Fruit fly (Drosophila melanogaster): Measurements from ENCODE around the gene CG3164.

CG3164 gene

DNA sequence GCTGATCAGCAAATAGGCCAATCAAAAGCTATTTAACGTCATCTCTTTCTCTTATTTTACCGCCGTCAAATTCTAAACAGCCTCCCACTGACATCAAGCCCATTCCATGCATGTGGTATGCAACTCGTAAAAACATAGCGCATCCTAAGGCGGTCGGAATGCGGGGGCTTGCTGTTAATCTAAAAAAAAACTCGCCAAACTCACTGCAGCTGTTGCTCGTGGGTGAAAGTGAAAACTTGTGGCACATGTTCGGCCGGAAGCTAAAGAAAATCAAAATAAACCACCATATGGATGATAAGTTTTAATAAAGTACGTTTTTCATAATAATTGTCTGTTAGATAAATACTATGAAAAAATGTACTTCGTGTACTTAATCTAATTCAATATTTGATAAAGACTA is 36.5 kb downstream of the CG3164 start:
- no peak for TF ChIP-seq psq (optimal IDR thresholded peaks at IDR 0.05)
- TF ChIP-seq Sin3A (optimal IDR thresholded peaks at IDR 0.05) = no peak

DNA sequence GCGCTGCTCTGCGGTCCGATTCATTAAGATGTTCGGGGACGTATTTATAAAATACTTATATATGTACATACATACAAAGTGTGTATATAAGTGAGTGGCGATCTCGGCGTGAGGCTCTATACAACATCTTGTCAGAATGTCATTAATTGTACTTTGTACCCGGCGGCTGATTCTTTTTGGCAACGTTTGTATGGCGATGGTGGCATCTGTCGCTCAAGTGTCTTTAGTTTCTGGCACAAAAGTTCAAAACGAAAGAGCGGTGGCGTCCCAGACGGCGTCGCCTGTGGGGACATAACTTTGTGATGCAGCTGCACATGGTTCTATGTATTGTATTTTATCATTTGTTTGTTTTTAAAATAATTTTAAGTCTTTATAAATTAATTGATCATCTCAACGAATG is 37.6 kb downstream of the CG3164 start:
- TF ChIP-seq Sin3A (optimal IDR thresholded peaks at IDR 0.05) (no peak), Myc (optimal IDR thresholded peaks at IDR 0.05) (no peak), psq (optimal IDR thresholded peaks at IDR 0.05) (no peak), h (optimal IDR thresholded peaks at IDR 0.05) (no peak), ttk (optimal IDR thresholded peaks at IDR 0.05) (no peak), insv (optimal IDR thresholded peaks at IDR 0.05) (no peak)

DNA sequence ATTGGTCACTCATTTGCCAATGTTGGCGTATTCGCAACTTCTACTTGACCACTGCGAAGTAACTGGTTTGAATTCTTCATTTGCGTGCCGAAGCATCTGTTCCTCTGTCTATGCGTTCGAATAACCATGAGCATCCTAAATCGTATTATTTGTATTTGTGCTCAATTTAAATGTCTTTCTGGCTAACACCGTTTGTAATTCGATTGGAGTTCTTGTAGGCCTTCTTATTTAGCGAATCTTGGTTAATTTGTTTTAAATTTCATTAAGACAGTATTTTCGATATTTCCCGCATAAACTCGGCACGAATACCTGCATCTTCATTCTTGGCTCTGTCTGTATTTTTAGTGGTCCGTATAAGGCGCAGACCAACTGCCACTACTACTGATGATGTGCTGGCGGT is 38.8 kb downstream of the CG3164 start:
- TF ChIP-seq ttk (optimal IDR thresholded peaks at IDR 0.05) (no peak), h (optimal IDR thresholded peaks at IDR 0.05) (no peak), insv (optimal IDR thresholded peaks at IDR 0.05) (no peak)

DNA sequence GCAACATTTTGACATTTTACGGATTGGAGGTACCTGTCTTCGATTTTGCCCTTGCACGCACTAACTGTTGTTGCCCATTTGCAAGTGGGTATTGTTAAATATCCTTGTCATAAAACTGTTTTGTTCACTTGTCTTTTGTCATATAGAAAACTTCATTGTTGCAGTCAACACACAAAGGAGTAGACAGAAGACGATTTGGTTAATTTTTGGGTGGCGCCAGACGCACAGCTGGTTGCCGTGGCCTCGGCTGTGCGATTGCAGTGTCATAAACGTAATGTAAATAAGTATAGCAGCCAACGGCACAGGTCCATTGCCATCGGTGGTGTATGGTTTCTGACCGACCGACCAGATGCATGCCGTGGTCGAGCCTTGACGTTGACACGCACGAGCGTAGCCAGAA is 39.3 kb downstream of the CG3164 start:
- TF ChIP-seq ttk (optimal IDR thresholded peaks at IDR 0.05) = no peak
- no peak for TF ChIP-seq h (optimal IDR thresholded peaks at IDR 0.05)
- TF ChIP-seq Myc (optimal IDR thresholded peaks at IDR 0.05) = no peak
- no peak for TF ChIP-seq psq (optimal IDR thresholded peaks at IDR 0.05)
- TF ChIP-seq Sin3A (optimal IDR thresholded peaks at IDR 0.05) = no peak
- TF ChIP-seq insv (optimal IDR thresholded peaks at IDR 0.05) = no peak

DNA sequence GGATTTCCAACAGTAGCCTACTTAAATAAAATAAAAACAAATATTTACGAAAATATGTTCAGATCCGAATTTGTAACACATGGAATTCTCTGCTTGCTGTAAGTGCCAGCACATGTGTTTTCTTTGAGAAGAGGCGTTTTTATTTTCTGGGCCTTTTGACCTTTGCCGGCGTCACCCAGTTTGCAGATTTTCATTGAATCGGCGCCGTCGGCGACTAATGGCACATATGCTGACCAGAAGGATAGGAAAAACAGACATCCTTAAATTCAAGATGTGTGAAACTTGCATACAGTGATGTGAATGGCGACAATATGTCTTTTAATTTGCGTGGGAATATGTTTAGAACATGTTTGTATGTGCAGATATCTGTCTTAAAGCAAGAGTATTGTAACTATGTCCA is 40.5 kb downstream of the CG3164 start:
- no peak for TF ChIP-seq ttk (optimal IDR thresholded peaks at IDR 0.05)
- TF ChIP-seq Sin3A (optimal IDR thresholded peaks at IDR 0.05) = no peak
- no peak for TF ChIP-seq Myc (optimal IDR thresholded peaks at IDR 0.05)
- no peak for TF ChIP-seq insv (optimal IDR thresholded peaks at IDR 0.05)
- no peak for TF ChIP-seq h (optimal IDR thresholded peaks at IDR 0.05)
- no peak for TF ChIP-seq psq (optimal IDR thresholded peaks at IDR 0.05)

DNA sequence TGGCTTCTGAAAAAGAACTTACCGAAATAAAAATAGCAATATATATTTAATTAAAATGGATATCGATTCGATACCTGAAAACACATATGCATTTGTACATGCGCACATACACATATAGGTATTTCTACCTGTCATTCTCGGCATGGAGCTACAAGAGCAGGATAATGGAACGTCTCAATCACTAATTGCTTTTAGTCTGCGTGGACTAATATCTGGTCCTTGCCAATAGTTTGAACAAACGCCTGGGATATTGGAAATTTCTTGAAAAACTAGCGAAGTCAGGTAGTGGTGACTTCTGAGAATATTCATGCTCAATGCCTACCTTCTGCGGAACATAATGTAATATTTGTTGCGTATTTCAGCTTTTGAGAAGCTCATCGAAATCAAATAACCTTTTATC is 41.4 kb downstream of the CG3164 start:
- TF ChIP-seq psq (optimal IDR thresholded peaks at IDR 0.05) = no peak
- TF ChIP-seq insv (optimal IDR thresholded peaks at IDR 0.05) = no peak
- TF ChIP-seq Sin3A (optimal IDR thresholded peaks at IDR 0.05) = no peak
- TF ChIP-seq h (optimal IDR thresholded peaks at IDR 0.05) = no peak
- TF ChIP-seq Myc (optimal IDR thresholded peaks at IDR 0.05) = no peak
- TF ChIP-seq ttk (optimal IDR thresholded peaks at IDR 0.05) = no peak

DNA sequence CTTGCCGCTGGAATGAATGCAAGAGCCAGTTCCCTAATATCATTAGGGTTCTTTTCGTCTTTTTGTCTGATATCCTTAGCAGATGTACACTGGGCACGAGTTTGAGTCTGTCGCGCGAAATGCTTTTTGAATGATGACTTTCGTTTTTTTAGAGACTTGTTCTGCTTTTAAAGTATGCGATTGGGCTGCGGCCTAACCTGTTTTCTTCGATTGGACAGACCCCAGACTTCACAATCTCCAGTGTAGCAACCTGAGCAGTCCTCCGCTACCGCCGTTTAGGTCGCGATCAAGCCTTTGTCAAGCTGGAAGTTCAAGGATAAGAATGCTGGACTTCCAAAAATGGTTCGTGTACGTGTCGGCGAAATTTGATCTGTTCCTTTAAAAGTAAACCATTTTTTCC is 42.1 kb downstream of the CG3164 start:
- TF ChIP-seq h (optimal IDR thresholded peaks at IDR 0.05) (no peak), Myc (optimal IDR thresholded peaks at IDR 0.05) (no peak), Sin3A (optimal IDR thresholded peaks at IDR 0.05) (no peak), insv (optimal IDR thresholded peaks at IDR 0.05) (no peak), psq (optimal IDR thresholded peaks at IDR 0.05) (no peak), ttk (optimal IDR thresholded peaks at IDR 0.05) (no peak)

DNA sequence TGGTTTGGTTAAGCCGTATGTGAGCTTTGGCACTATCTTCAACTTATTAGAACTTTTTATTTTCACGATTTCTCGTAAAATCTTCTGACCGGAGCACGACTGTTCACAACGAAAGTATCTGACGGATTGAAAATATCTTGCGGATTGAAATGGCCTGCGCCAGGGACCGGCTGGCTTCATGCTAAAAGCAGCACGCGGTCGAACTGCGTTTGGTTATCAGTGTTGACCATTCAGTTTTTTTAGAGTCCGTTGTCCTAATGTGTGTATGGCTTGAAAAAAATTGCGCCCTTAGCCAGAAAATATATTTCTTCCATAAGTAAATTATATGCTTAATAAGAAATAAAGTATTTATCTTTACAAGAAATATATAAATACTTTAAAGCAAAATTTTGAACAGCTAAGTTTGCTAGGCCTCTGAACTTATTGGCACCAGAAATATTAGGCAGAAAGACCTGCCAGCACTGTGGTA is 43.3 kb downstream of the CG3164 start, which contains the start of gene net:
TSS of gene net (minus strand) at position 133 of the 469 bp plus-strand sequence.
- TF ChIP-seq Myc (optimal IDR thresholded peaks at IDR 0.05) = no peak
- TF ChIP-seq ttk (optimal IDR thresholded peaks at IDR 0.05) = no peak
- TF ChIP-seq insv (optimal IDR thresholded peaks at IDR 0.05) = no peak
- TF ChIP-seq psq (optimal IDR thresholded peaks at IDR 0.05) = no peak
- TF ChIP-seq Sin3A (optimal IDR thresholded peaks at IDR 0.05) = no peak
- no peak for TF ChIP-seq h (optimal IDR thresholded peaks at IDR 0.05)

DNA sequence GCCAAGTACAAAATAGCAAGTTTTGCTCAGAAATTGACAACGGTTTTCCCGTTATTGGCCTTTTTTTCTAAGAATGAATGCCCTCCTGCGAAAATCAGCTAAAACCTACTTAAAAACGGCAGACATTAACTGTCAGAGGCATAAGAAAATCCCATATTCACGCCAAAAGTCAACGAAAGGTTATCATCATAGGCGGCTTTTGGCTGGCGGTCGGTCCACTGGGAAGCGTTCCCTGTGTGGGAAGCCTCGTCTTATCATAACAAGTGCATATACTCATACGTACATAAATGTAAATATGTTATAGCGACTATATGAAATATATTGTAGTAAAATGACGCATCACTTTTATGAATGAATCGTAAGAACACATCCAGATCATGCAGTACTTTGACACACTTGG is 44.9 kb downstream of the CG3164 start:
- no peak for TF ChIP-seq insv (optimal IDR thresholded peaks at IDR 0.05)
- no peak for TF ChIP-seq psq (optimal IDR thresholded peaks at IDR 0.05)
- no peak for TF ChIP-seq Sin3A (optimal IDR thresholded peaks at IDR 0.05)
- TF ChIP-seq ttk (optimal IDR thresholded peaks at IDR 0.05) = no peak
- no peak for TF ChIP-seq Myc (optimal IDR thresholded peaks at IDR 0.05)
- no peak for TF ChIP-seq h (optimal IDR thresholded peaks at IDR 0.05)

DNA sequence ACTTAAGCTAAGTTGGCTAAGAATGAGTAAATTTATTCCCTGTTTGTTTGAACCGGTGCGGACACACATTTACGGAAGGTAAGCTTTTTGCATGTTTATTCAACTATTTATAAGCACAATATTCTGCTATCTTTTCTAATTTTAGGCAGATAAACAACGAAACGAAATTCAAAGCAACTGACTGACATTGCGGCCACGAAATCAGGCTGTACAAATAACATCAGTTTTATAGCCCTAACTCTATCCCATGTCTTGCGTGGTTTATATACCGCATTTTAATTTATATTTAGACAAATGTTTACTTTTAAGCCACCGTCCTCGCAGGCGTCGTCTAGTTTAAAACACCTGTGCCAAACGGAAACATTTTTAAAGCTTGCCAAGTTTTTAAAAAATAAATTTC is 45.5 kb downstream of the CG3164 start:
- no peak for TF ChIP-seq Sin3A (optimal IDR thresholded peaks at IDR 0.05)
- no peak for TF ChIP-seq h (optimal IDR thresholded peaks at IDR 0.05)
- no peak for TF ChIP-seq psq (optimal IDR thresholded peaks at IDR 0.05)
- TF ChIP-seq ttk (optimal IDR thresholded peaks at IDR 0.05) = no peak
- no peak for TF ChIP-seq insv (optimal IDR thresholded peaks at IDR 0.05)
- TF ChIP-seq Myc (optimal IDR thresholded peaks at IDR 0.05) = no peak

DNA sequence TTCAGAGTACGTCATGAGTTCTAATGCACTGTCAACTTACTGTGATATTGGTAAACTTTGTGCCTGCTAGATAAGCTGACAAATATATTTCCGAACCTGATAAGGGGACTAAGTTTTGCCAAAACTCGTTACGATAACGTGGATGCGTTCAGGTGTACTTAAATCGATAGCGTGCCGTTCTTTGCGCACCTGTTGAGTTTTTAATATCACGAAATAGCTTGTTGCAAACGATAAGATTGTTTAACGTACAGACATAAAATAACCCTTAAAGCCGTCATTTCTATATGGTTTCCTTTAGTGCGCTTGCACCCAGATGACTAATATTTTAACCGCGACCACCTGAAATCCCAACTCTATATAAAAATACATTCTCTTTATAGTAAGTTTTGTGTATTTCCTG is 48.5 kb downstream of the CG3164 start:
- no peak for TF ChIP-seq insv (optimal IDR thresholded peaks at IDR 0.05)
- no peak for TF ChIP-seq psq (optimal IDR thresholded peaks at IDR 0.05)
- no peak for TF ChIP-seq h (optimal IDR thresholded peaks at IDR 0.05)
- TF ChIP-seq Sin3A (optimal IDR thresholded peaks at IDR 0.05) = no peak
- no peak for TF ChIP-seq Myc (optimal IDR thresholded peaks at IDR 0.05)
- no peak for TF ChIP-seq ttk (optimal IDR thresholded peaks at IDR 0.05)

DNA sequence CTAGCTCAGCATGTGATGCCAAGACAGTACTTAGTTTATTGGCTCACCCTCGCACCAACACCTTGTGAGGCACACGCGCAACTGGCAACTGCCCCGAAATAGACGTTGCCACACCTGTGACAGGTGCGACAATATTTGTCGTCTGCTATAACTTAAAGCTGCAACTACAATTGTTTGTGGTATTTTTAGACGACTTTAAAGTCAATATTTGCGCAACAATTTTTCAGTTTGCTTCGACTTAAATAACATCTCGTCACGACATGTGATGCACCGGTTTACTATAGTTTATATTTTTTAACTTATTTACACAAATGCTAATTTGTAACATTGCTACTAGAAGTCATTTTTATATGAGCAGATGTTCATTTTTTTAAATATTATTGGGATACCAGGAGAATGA is 49.4 kb downstream of the CG3164 start:
- TF ChIP-seq insv (optimal IDR thresholded peaks at IDR 0.05) (no peak), ttk (optimal IDR thresholded peaks at IDR 0.05) (no peak), Myc (optimal IDR thresholded peaks at IDR 0.05) (no peak), h (optimal IDR thresholded peaks at IDR 0.05) (no peak), psq (optimal IDR thresholded peaks at IDR 0.05) (no peak)

DNA sequence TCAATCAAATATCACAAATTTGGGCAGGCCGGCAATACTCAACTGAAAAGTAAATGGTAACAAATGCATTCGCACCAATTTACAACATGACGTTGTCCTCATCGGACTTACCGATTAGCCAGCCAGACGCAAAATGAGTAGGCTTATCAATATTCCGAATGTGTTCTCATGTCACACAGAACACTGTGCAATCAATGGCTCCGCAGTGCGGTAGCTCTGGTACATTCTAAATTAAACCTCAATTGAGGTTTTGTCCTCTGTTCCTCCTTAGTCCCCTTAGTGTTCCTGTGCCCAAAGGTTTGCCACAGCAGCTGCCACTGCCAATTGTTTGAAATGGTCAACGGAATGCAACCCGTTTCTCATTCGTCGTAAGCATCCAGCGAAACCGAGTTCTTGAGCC is 51.8 kb downstream of the CG3164 start:
- TF ChIP-seq h (optimal IDR thresholded peaks at IDR 0.05) (no peak), insv (optimal IDR thresholded peaks at IDR 0.05) (no peak), Sin3A (optimal IDR thresholded peaks at IDR 0.05) (no peak), Myc (optimal IDR thresholded peaks at IDR 0.05) (no peak), psq (optimal IDR thresholded peaks at IDR 0.05) (no peak), ttk (optimal IDR thresholded peaks at IDR 0.05) (no peak)

DNA sequence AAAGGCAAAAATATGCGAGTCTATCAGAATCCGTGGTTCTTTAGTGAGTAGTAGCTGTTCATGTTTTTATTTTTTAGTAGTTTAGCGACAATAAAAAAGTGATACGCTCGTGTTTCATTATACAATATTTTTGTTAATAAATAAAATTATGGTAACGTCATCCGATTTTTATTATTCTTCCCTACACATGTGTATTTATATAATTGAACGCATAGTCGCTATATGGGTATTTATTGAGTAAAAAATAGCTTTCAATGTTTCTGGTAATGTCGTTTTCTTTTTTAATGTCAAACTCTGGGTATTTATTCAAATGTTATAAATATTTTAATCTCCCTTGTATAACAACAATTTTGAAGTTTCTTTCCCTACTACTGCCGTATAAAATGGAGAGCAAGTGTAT is 54.5 kb downstream of the CG3164 start, which contains the start of gene CG11374:
TSS of gene CG11374 (plus strand) at position 301 of the 400 bp plus-strand sequence.
- no peak for TF ChIP-seq ttk (optimal IDR thresholded peaks at IDR 0.05)
- TF ChIP-seq Myc (optimal IDR thresholded peaks at IDR 0.05) = no peak
- no peak for TF ChIP-seq Sin3A (optimal IDR thresholded peaks at IDR 0.05)
- TF ChIP-seq insv (optimal IDR thresholded peaks at IDR 0.05) = no peak
- TF ChIP-seq h (optimal IDR thresholded peaks at IDR 0.05) = no peak
- no peak for TF ChIP-seq psq (optimal IDR thresholded peaks at IDR 0.05)

Measured in Kc167 (cell line).